Fruit fly (Drosophila melanogaster): ENCODE results near the gene CG14304.

CG14304 gene

dm6 chr3R:18565073-18565472, 56.1 kb downstream of the CG14304 start, which contains the start of the genes CG43210 and hemo:
CG43210 (minus strand) TSS chr3R:18565173.
hemo (minus strand) TSS chr3R:18565173.
- TF ChIP-seq pad (GFP tag; optimal IDR thresholded peaks at IDR 0.05) (no peak), CG14711 (tag; optimal IDR thresholded peaks at IDR 0.05) (no peak), kay (GFP tag; ENCODE audit: borderline replicate concordance) (no peak), tj (GFP tag; optimal IDR thresholded peaks at IDR 0.05) (no peak), CG11617 (GFP tag; optimal IDR thresholded peaks at IDR 0.05) (no peak), CG7045 (GFP tag; optimal IDR thresholded peaks at IDR 0.05) (no peak), toe (GFP tag; optimal IDR thresholded peaks at IDR 0.05) (no peak), ovo (GFP tag; optimal IDR thresholded peaks at IDR 0.05) (no peak), CG33017 (tag; optimal IDR thresholded peaks at IDR 0.05) (no peak), cic (GFP tag; optimal IDR thresholded peaks at IDR 0.05) (no peak), CG12768 (GFP tag; optimal IDR thresholded peaks at IDR 0.05) (no peak), CG7101 (tag; optimal IDR thresholded peaks at IDR 0.05) (no peak)

- TF ChIP-seq toe (GFP tag; optimal IDR thresholded peaks at IDR 0.05) (no peak), kay (GFP tag; ENCODE audit: borderline replicate concordance) (no peak), ovo (GFP tag; optimal IDR thresholded peaks at IDR 0.05) (no peak), Crg-1 (GFP tag; optimal IDR thresholded peaks at IDR 0.05) (no peak), CG14711 (tag; optimal IDR thresholded peaks at IDR 0.05) (no peak), CG7101 (tag; optimal IDR thresholded peaks at IDR 0.05) (no peak), cic (GFP tag; optimal IDR thresholded peaks at IDR 0.05) (no peak), pad (GFP tag; optimal IDR thresholded peaks at IDR 0.05) (no peak), CG1620 (GFP tag; optimal IDR thresholded peaks at IDR 0.05) (no peak), Hr96 (GFP tag; optimal IDR thresholded peaks at IDR 0.05) (no peak)
These were observed 61.6 kb downstream of the CG14304 start, which contains the start of gene CG7691 for dm6 chr3R:18559569-18559968. CG7691 (plus strand) TSS chr3R:18559869.

- TF ChIP-seq pad (GFP tag; optimal IDR thresholded peaks at IDR 0.05) = peak; percentile 36
- no peak for TF ChIP-seq cic (GFP tag; optimal IDR thresholded peaks at IDR 0.05)
These were observed 72.3 kb downstream of the CG14304 start for dm6 chr3R:18548787-18549186.

dm6 chr3R:18546972-18547371, 74.2 kb downstream of the CG14304 start:
- TF ChIP-seq CG1620 (GFP tag; optimal IDR thresholded peaks at IDR 0.05) = no peak
- TF ChIP-seq pad (GFP tag; optimal IDR thresholded peaks at IDR 0.05) = peak; percentile 79

dm6 chr3R:18546159-18546558, 75.0 kb downstream of the CG14304 start:
- TF ChIP-seq bab1 (GFP tag; optimal IDR thresholded peaks at IDR 0.05) (no peak), CG14711 (tag; optimal IDR thresholded peaks at IDR 0.05) (peak; percentile 39), tj (GFP tag; optimal IDR thresholded peaks at IDR 0.05) (no peak), CG11617 (GFP tag; optimal IDR thresholded peaks at IDR 0.05) (peak; percentile 22), CG12768 (GFP tag; optimal IDR thresholded peaks at IDR 0.05) (peak; percentile 53), kay (GFP tag; ENCODE audit: borderline replicate concordance) (no peak), CG33017 (tag; optimal IDR thresholded peaks at IDR 0.05) (peak; percentile 83), Clk (GFP tag; optimal IDR thresholded peaks at IDR 0.05) (peak; percentile 60), cnc (optimal IDR thresholded peaks at IDR 0.05) (no peak), CG7101 (tag; optimal IDR thresholded peaks at IDR 0.05) (peak; percentile 53), pad (GFP tag; optimal IDR thresholded peaks at IDR 0.05) (no peak), Hr96 (GFP tag; optimal IDR thresholded peaks at IDR 0.05) (no peak), CG1620 (GFP tag; optimal IDR thresholded peaks at IDR 0.05) (no peak), toe (GFP tag; optimal IDR thresholded peaks at IDR 0.05) (peak; percentile 23), CG5204 (GFP tag; optimal IDR thresholded peaks at IDR 0.05) (peak; percentile 28), CG7045 (GFP tag; optimal IDR thresholded peaks at IDR 0.05) (peak; percentile 75), cic (GFP tag; optimal IDR thresholded peaks at IDR 0.05) (no peak), Crg-1 (GFP tag; optimal IDR thresholded peaks at IDR 0.05) (no peak), Mnt (GFP tag; optimal IDR thresholded peaks at IDR 0.05) (no peak), ovo (GFP tag; optimal IDR thresholded peaks at IDR 0.05) (no peak)

DNA sequence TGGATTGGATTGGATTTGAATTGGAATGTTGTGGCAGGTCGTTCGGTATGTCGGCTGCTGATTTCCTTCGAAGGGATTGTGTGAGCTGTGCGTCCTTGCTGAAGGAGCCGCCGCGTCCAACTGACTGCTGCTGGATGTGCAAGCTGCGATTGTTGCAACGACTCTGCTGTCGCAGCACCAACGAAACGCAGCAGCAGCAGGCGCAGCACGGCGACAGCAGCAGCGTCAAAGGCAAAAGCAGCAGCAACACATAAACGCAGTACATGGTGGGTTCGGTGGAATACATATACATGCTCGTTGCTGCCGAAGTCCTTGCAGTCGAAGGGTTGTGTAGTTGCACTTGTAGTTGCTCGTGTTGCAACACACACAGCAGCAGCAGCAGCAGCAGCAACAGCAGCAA, 75.6 kb downstream of the CG14304 start, which contains the start of gene fru:
TSS of gene fru (minus strand) at position 101 of the 400 bp plus-strand sequence.
- no peak for TF ChIP-seq CG7101 (tag; optimal IDR thresholded peaks at IDR 0.05)
